Fruit fly (Drosophila melanogaster) whole organism, prepupa: Measurements from ENCODE around the gene CG13073.

Source experiments
- CG10631 ChIP-seq: fragments of 200-800 bp; sonication (Bioruptor generic); optimal IDR thresholded peaks from 2 replicates; lab custom pipeline; 2016; ENCODE audit warnings: missing biosample characterization, missing genetic modification characterization
- CG10669 ChIP-seq: fragments of 200-800 bp; sonication (Bioruptor generic); optimal IDR thresholded peaks from 3 replicates; lab custom pipeline; 2018; ENCODE audit warnings: missing biosample characterization, mild to moderate bottlenecking, missing genetic modification characterization, moderate library complexity
- CG11294 ChIP-seq: fragments of 200-800 bp; sonication (Bioruptor generic); IDR thresholded peaks from 2 replicates; pipeline ENCODE4 v1.3.6; 2022; ENCODE audit warnings: missing biosample characterization, missing genetic modification characterization
- CG15336 ChIP-seq: fragments of 200-800 bp; sonication (Bioruptor generic); IDR thresholded peaks from 2 replicates; pipeline ENCODE4 v1.3.6; 2022; ENCODE audit warnings: missing biosample characterization, missing genetic modification characterization
- CG3032 ChIP-seq: fragments of 200-800 bp; optimal IDR thresholded peaks from 2 replicates; lab custom pipeline; 2019; ENCODE audit warnings: missing biosample characterization, mild to moderate bottlenecking, missing genetic modification characterization, moderate library complexity
- CG34406 ChIP-seq: fragments of 200-800 bp; sonication (Bioruptor generic); optimal IDR thresholded peaks from 3 replicates; lab custom pipeline; 2016; ENCODE audit warnings: missing biosample characterization, missing genetic modification characterization
- CG3919 ChIP-seq: fragments of 200-800 bp; sonication (Bioruptor generic); optimal IDR thresholded peaks from 3 replicates; lab custom pipeline; 2016; ENCODE audit warnings: missing biosample characterization, missing genetic modification characterization
- CG4318 ChIP-seq: fragments of 200-800 bp; sonication (Bioruptor generic); optimal IDR thresholded peaks from 3 replicates; lab custom pipeline; 2017; ENCODE audit warnings: missing biosample characterization, mild to moderate bottlenecking, missing genetic modification characterization
- CG6163 ChIP-seq: fragments of 200-800 bp; sonication (Bioruptor generic); IDR thresholded peaks from 3 replicates; pipeline ENCODE4 v1.3.6; 2022; ENCODE audit warnings: missing biosample characterization, missing genetic modification characterization
- CG6276 ChIP-seq: fragments of 200-800 bp; sonication (Bioruptor generic); optimal IDR thresholded peaks from 2 replicates; lab custom pipeline; 2017; ENCODE audit warnings: missing biosample characterization, mild to moderate bottlenecking, missing genetic modification characterization
- CG6808 ChIP-seq: fragments of 200-800 bp; sonication (Bioruptor generic); optimal IDR thresholded peaks from 3 replicates; lab custom pipeline; 2017; ENCODE audit warnings: missing biosample characterization, missing genetic modification characterization, mild to moderate bottlenecking, moderate library complexity, missing genetic modification reagents
- CG8119 ChIP-seq: fragments of 200-800 bp; sonication (Bioruptor generic); IDR thresholded peaks from 3 replicates; pipeline ENCODE4 v1.3.6; 2022; ENCODE audit warnings: missing biosample characterization, missing genetic modification characterization
- CG9139 ChIP-seq: fragments of 200-800 bp; sonication (Bioruptor generic); optimal IDR thresholded peaks from 3 replicates; lab custom pipeline; 2017; ENCODE audit warnings: missing biosample characterization, mild to moderate bottlenecking, missing genetic modification characterization
- Eip75B ChIP-seq: fragments of 200-800 bp; sonication (Bioruptor generic); optimal IDR thresholded peaks from 3 replicates; lab custom pipeline; 2016; ENCODE audit warnings: missing biosample characterization, missing genetic modification characterization
- Eip78C ChIP-seq: fragments of 200-800 bp; sonication (Bioruptor generic); peaks from one replicate; lab custom pipeline; 2016; ENCODE audit warnings: missing biosample characterization, missing genetic modification characterization
- Ets21C ChIP-seq: fragments of 200-800 bp; sonication (Bioruptor generic); optimal IDR thresholded peaks from 3 replicates; lab custom pipeline; 2016; ENCODE audit warnings: missing biosample characterization, missing genetic modification characterization
- Ets96B ChIP-seq: fragments of 200-800 bp; optimal IDR thresholded peaks from 2 replicates; lab custom pipeline; 2019; ENCODE audit warnings: missing biosample characterization, mild to moderate bottlenecking, missing genetic modification characterization, moderate library complexity
- Hr38 ChIP-seq: sonication (Bioruptor generic); optimal IDR thresholded peaks from 2 replicates; lab custom pipeline; 2016; ENCODE audit warnings: missing biosample characterization, missing genetic modification characterization
- Hr39 ChIP-seq: fragments of 200-800 bp; sonication (Bioruptor generic); optimal IDR thresholded peaks from 2 replicates; lab custom pipeline; 2016; ENCODE audit warnings: missing biosample characterization, missing genetic modification characterization
- Lpt ChIP-seq: fragments of 200-800 bp; sonication (Bioruptor generic); optimal IDR thresholded peaks from 3 replicates; lab custom pipeline; 2016; ENCODE audit warnings: missing biosample characterization, missing genetic modification characterization
- Met ChIP-seq: fragments of 200-800 bp; sonication (Bioruptor generic); optimal IDR thresholded peaks from 3 replicates; lab custom pipeline; 2016; ENCODE audit warnings: missing biosample characterization, missing genetic modification characterization
- Smox ChIP-seq: fragments of 200-800 bp; sonication (Bioruptor generic); optimal IDR thresholded peaks from 3 replicates; lab custom pipeline; 2016; ENCODE audit warnings: missing biosample characterization, missing genetic modification characterization
- Sox102F ChIP-seq: fragments of 200-800 bp; sonication (Bioruptor generic); optimal IDR thresholded peaks from 2 replicates; lab custom pipeline; 2016; ENCODE audit warnings: missing biosample characterization, mild to moderate bottlenecking, missing genetic modification characterization
- Sox14 ChIP-seq: fragments of 200-800 bp; sonication (Bioruptor generic); optimal IDR thresholded peaks from 3 replicates; lab custom pipeline; 2016; ENCODE audit warnings: missing biosample characterization, missing genetic modification characterization
- achi ChIP-seq: fragments of 200-800 bp; sonication (Bioruptor generic); optimal IDR thresholded peaks from 3 replicates; lab custom pipeline; 2016; ENCODE audit warnings: missing biosample characterization, missing genetic modification characterization
- acj6 ChIP-seq: fragments of 200-800 bp; sonication (Bioruptor generic); optimal IDR thresholded peaks from 3 replicates; lab custom pipeline; 2016; ENCODE audit warnings: missing biosample characterization, missing genetic modification characterization
- dac ChIP-seq: fragments of 200-800 bp; sonication (Bioruptor generic); optimal IDR thresholded peaks from 2 replicates; lab custom pipeline; 2017; ENCODE audit warnings: missing biosample characterization, mild to moderate bottlenecking, missing genetic modification characterization
- dsx ChIP-seq: fragments of 200-800 bp; optimal IDR thresholded peaks from 3 replicates; lab custom pipeline; 2019; ENCODE audit warnings: missing biosample characterization, mild to moderate bottlenecking, missing genetic modification characterization, moderate library complexity; ENCODE audit not compliant: poor library complexity, severe bottlenecking
- esn ChIP-seq: fragments of 200-800 bp; sonication (Bioruptor generic); optimal IDR thresholded peaks from 2 replicates; lab custom pipeline; 2016; ENCODE audit warnings: missing biosample characterization, mild to moderate bottlenecking, missing genetic modification characterization, moderate library complexity
- fd59A ChIP-seq: fragments of 200-800 bp; sonication (Bioruptor generic); optimal IDR thresholded peaks from 2 replicates; lab custom pipeline; 2017; ENCODE audit warnings: missing biosample characterization, mild to moderate bottlenecking, missing genetic modification characterization, missing genetic modification reagents
- fd85E ChIP-seq: fragments of 200-800 bp; sonication (Bioruptor generic); optimal IDR thresholded peaks from 3 replicates; lab custom pipeline; 2016; ENCODE audit warnings: missing biosample characterization, missing genetic modification characterization
- fkh ChIP-seq: fragments of 200-800 bp; sonication (Bioruptor generic); optimal IDR thresholded peaks from 3 replicates; lab custom pipeline; 2017; ENCODE audit warnings: missing biosample characterization, mild to moderate bottlenecking, missing genetic modification characterization, moderate library complexity
- lz ChIP-seq: fragments of 200-800 bp; sonication (Bioruptor generic); optimal IDR thresholded peaks from 3 replicates; lab custom pipeline; 2016; ENCODE audit warnings: missing biosample characterization, missing genetic modification characterization
- net ChIP-seq: fragments of 200-800 bp; sonication (Bioruptor generic); optimal IDR thresholded peaks from 3 replicates; lab custom pipeline; 2016; ENCODE audit warnings: missing biosample characterization, missing genetic modification characterization
- pdm3 ChIP-seq: fragments of 200-800 bp; sonication (Bioruptor generic); optimal IDR thresholded peaks from 3 replicates; lab custom pipeline; 2016; ENCODE audit warnings: missing biosample characterization, missing genetic modification characterization
- salr ChIP-seq, 2 experiments: fragments of 200-800 bp; sonication (Bioruptor generic); optimal IDR thresholded peaks; 3 replicates each; lab custom pipeline; 2016 to 2018; ENCODE audit warnings: missing biosample characterization in 2 of 2, missing genetic modification characterization in 2 of 2, mild to moderate bottlenecking in 1 of 2
- spab ChIP-seq: fragments of 200-800 bp; sonication (Bioruptor generic); optimal IDR thresholded peaks from 2 replicates; lab custom pipeline; 2017; ENCODE audit warnings: missing biosample characterization, mild to moderate bottlenecking, missing genetic modification characterization, missing genetic modification reagents
- ss ChIP-seq, 2 experiments: fragments of 200-800 bp; sonication (Bioruptor generic); optimal IDR thresholded peaks; 2 replicates in 1 of 2; 3 replicates in 1 of 2; lab custom pipeline; 2017 to 2018; ENCODE audit warnings: mild to moderate bottlenecking in 2 of 2, missing biosample characterization in 2 of 2, missing genetic modification characterization in 2 of 2, moderate library complexity in 1 of 2
- svp ChIP-seq: fragments of 200-800 bp; sonication (Bioruptor generic); peaks from one replicate; lab custom pipeline; 2016; ENCODE audit warnings: missing biosample characterization, missing genetic modification characterization
- topi ChIP-seq: fragments of 200-800 bp; sonication (Bioruptor generic); optimal IDR thresholded peaks from 3 replicates; lab custom pipeline; 2016; ENCODE audit warnings: missing biosample characterization, missing genetic modification characterization

The CG13073 gene

dm6 chr3L:16233850-16234494 lies 16.9 kb upstream of the CG13073 start (continued):
- no peak for TF ChIP-seq acj6 (GFP tag; lab: Kevin White, UChicago)
- no peak for TF ChIP-seq Sox102F
- peak; percentile 38 for TF ChIP-seq Sox14 (GFP tag; lab: Kevin White, UChicago)
- TF ChIP-seq CG10669 = no peak
- no peak for TF ChIP-seq CG3919 (GFP tag; lab: Kevin White, UChicago)
- TF ChIP-seq Lpt (GFP tag; lab: Kevin White, UChicago) = no peak
- TF ChIP-seq svp (GFP tag; lab: Kevin White, UChicago) = peak; percentile 86
- TF ChIP-seq, all 60 proteins: peak for 7

dm6 chr3L:16232924-16233323 lies 15.8 kb upstream of the CG13073 start, which contains the start of gene Hsc20:
Hsc20 (plus strand) TSS chr3L:16233127.
- TF ChIP-seq fkh (peak; percentile 57), Eip78C (GFP tag; lab: Kevin White, UChicago) (peak; percentile 14), acj6 (GFP tag; lab: Kevin White, UChicago) (no peak), ss (GFP tag; optimal IDR thresholded peaks at IDR 0.05; lab: Kevin White, UChicago) (no peak)

- no peak for TF ChIP-seq Hr38 (GFP tag; lab: Kevin White, UChicago)
- TF ChIP-seq ss (GFP tag; optimal IDR thresholded peaks at IDR 0.05; lab: Kevin White, UChicago) = peak; percentile 11 to 26
- no peak for TF ChIP-seq fd85E (GFP tag; lab: Kevin White, UChicago)
- peak; percentile 88 for TF ChIP-seq fkh
- no peak for TF ChIP-seq pdm3
- TF ChIP-seq CG3032 (tag; lab: Kevin White, UChicago) = peak; percentile 56
- no peak for TF ChIP-seq Smox (GFP tag; lab: Kevin White, UChicago)
- TF ChIP-seq salr (GFP tag; optimal IDR thresholded peaks at IDR 0.05; lab: Kevin White, UChicago) = peak in 1 of 2 experiments; percentile 2
- TF ChIP-seq CG10669 = peak; percentile 11
- peak; percentile 17 for TF ChIP-seq Ets96B (tag; lab: Kevin White, UChicago)
- TF ChIP-seq svp (GFP tag; lab: Kevin White, UChicago) = peak; percentile 85
- TF ChIP-seq Hr39 (GFP tag; lab: Kevin White, UChicago) = no peak
- TF ChIP-seq Eip75B (GFP tag; lab: Kevin White, UChicago) = peak; percentile 7
- TF ChIP-seq esn (GFP tag; lab: Kevin White, UChicago) = peak; percentile 18
- TF ChIP-seq topi (GFP tag; lab: Kevin White, UChicago) = peak; percentile 7
- peak; percentile 77 for TF ChIP-seq Sox14 (GFP tag; lab: Kevin White, UChicago)
- no peak for TF ChIP-seq Met (GFP tag; lab: Kevin White, UChicago)
- TF ChIP-seq CG6808 = peak; percentile 24
- TF ChIP-seq Eip78C (GFP tag; lab: Kevin White, UChicago) = peak; percentile 60
- no peak for TF ChIP-seq CG8119 (GFP tag; lab: Robert Waterston, UW)
- TF ChIP-seq lz (GFP tag; lab: Kevin White, UChicago) = no peak
- TF ChIP-seq net = no peak
- TF ChIP-seq dsx = peak; percentile 48
- TF ChIP-seq, all 60 proteins: peak for 14
Measured at dm6 chr3L:16231857-16232256, 14.8 kb upstream of the CG13073 start, which contains the start of the genes PDCD-5 and MED10. PDCD-5 (minus strand) TSS chr3L:16232038. MED10 (plus strand) TSS chr3L:16232084.

- TF ChIP-seq CG15336 (GFP tag; lab: Robert Waterston, UW) (peak; percentile 85), spab (GFP tag; lab: Kevin White, UChicago) (no peak), CG9139 (GFP tag; lab: Kevin White, UChicago) (no peak), CG4318 (GFP tag; lab: Kevin White, UChicago) (no peak), CG34406 (GFP tag; lab: Kevin White, UChicago) (peak; percentile 82), Hr39 (GFP tag; lab: Kevin White, UChicago) (peak; percentile 69), CG10631 (GFP tag; lab: Kevin White, UChicago) (peak; percentile 91), pdm3 (peak; percentile 80), fd85E (GFP tag; lab: Kevin White, UChicago) (no peak), dsx (peak; percentile 83), CG6163 (GFP tag; lab: Robert Waterston, UW) (peak; percentile 93; the same call in 2 of the 3 replicates), Ets96B (tag; lab: Kevin White, UChicago) (peak; percentile 86), Hr38 (GFP tag; lab: Kevin White, UChicago) (no peak), dac (GFP tag; lab: Kevin White, UChicago) (peak; percentile 65), net (peak; percentile 75), topi (GFP tag; lab: Kevin White, UChicago) (peak; percentile 72), svp (GFP tag; lab: Kevin White, UChicago) (peak; percentile 90), Eip75B (GFP tag; lab: Kevin White, UChicago) (peak; percentile 67), Sox102F (peak; percentile 58), Smox (GFP tag; lab: Kevin White, UChicago) (no peak), CG6808 (peak; percentile 53), CG8119 (GFP tag; lab: Robert Waterston, UW) (peak; percentile 84; the same call in 2 of the 3 replicates), salr (GFP tag; optimal IDR thresholded peaks at IDR 0.05; lab: Kevin White, UChicago) (peak; percentile 50 to 87), achi (peak; percentile 78), CG11294 (peak; percentile 87), CG6276 (GFP tag; lab: Kevin White, UChicago) (no peak), fd59A (peak; percentile 52), acj6 (GFP tag; lab: Kevin White, UChicago) (peak; percentile 86), Ets21C (GFP tag; lab: Kevin White, UChicago) (peak; percentile 60), Eip78C (GFP tag; lab: Kevin White, UChicago) (peak; percentile 92)
Measured at dm6 chr3L:16228659-16229205, 11.6 kb upstream of the CG13073 start, which contains the start of gene Tmx3. Tmx3 (plus strand) TSS chr3L:16229100.
